Fruit fly (Drosophila melanogaster): ENCODE data around the gene CG11997.
A peak's percentile ranks its signal among the peaks of the same experiment; 100 is the strongest.

CG11997 gene

DNA sequence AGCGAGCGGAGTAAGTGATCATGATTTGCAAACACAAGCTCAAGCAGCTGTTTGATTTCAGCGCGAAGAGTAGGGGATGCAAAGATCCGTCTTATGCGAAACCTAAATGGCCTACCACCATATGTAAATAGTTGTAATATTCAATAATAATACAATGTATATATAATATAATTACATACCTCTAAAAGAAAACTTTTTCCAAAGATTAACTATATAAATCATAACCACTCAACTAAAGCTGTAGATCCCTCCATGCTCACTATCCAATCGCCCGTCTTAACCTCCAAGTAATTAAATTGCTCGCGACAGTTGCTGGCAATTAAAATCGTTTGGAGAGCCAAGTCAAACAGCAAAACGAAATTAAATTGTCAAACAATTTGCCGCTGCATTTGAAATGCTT lies 50.0 kb downstream of the CG11997 start:
- TF ChIP-seq CG13204 (GFP tag; optimal IDR thresholded peaks at IDR 0.05) (no peak), Snoo (tag; optimal IDR thresholded peaks at IDR 0.05) (peak; percentile 80), Pif1A (GFP tag; optimal IDR thresholded peaks at IDR 0.05) (peak; percentile 82), gl (tag; optimal IDR thresholded peaks at IDR 0.05) (peak; percentile 51), CG10348 (GFP tag; IDR thresholded peaks at IDR 0.05) (peak; percentile 88), D1 (tag; optimal IDR thresholded peaks at IDR 0.05) (peak; percentile 53), CG15710 (tag; optimal IDR thresholded peaks at IDR 0.05) (peak; percentile 82), CG32121 (GFP tag; IDR thresholded peaks at IDR 0.05) (peak; percentile 95), CG34367 (tag; optimal IDR thresholded peaks at IDR 0.05) (peak; percentile 76), EcR (GFP tag; optimal IDR thresholded peaks at IDR 0.05) (no peak), CG17806 (tag; optimal IDR thresholded peaks at IDR 0.05) (peak; percentile 88), CG8301 (tag; optimal IDR thresholded peaks at IDR 0.05) (peak; percentile 83), Ets98B (GFP tag; IDR thresholded peaks at IDR 0.05) (peak; percentile 94), CG4496 (GFP tag; IDR thresholded peaks at IDR 0.05) (peak; percentile 94), fd96Ca (GFP tag; IDR thresholded peaks at IDR 0.05) (peak; percentile 88), Pif1B (GFP tag; optimal IDR thresholded peaks at IDR 0.05) (peak; percentile 81), CG8159 (tag; optimal IDR thresholded peaks at IDR 0.05) (peak; percentile 87), CG9948 (tag; optimal IDR thresholded peaks at IDR 0.05) (peak; percentile 84), CG12605 (GFP tag; IDR thresholded peaks at IDR 0.05) (peak; percentile 91), CG14655 (GFP tag; optimal IDR thresholded peaks at IDR 0.05) (peak; percentile 91), rn (GFP tag; IDR thresholded peaks at IDR 0.05) (peak; percentile 84)

- TF ChIP-seq CG8301 (tag; optimal IDR thresholded peaks at IDR 0.05) (peak; percentile 69), Pif1B (GFP tag; optimal IDR thresholded peaks at IDR 0.05) (no peak), CG9948 (tag; optimal IDR thresholded peaks at IDR 0.05) (no peak), D1 (tag; optimal IDR thresholded peaks at IDR 0.05) (no peak), Snoo (tag; optimal IDR thresholded peaks at IDR 0.05) (no peak), Pif1A (GFP tag; optimal IDR thresholded peaks at IDR 0.05) (no peak), CG13204 (GFP tag; optimal IDR thresholded peaks at IDR 0.05) (no peak), CG14655 (GFP tag; optimal IDR thresholded peaks at IDR 0.05) (peak; percentile 51), gl (tag; optimal IDR thresholded peaks at IDR 0.05) (no peak), rn (GFP tag; IDR thresholded peaks at IDR 0.05) (no peak), Ets98B (GFP tag; IDR thresholded peaks at IDR 0.05) (peak; percentile 34; the same call in 1 of the 2 replicates), CG8159 (tag; optimal IDR thresholded peaks at IDR 0.05) (no peak), CG4496 (GFP tag; IDR thresholded peaks at IDR 0.05) (peak; percentile 77), CG15710 (tag; optimal IDR thresholded peaks at IDR 0.05) (no peak), fd96Ca (GFP tag; IDR thresholded peaks at IDR 0.05) (peak; percentile 39; the same call in 1 of the 3 replicates), CG34367 (tag; optimal IDR thresholded peaks at IDR 0.05) (no peak), CG12605 (GFP tag; IDR thresholded peaks at IDR 0.05) (no peak), CG32121 (GFP tag; IDR thresholded peaks at IDR 0.05) (0 out of 2 replicates have a peak, but pooled peaks have one; percentile 34), CG10348 (GFP tag; IDR thresholded peaks at IDR 0.05) (no peak), CG17806 (tag; optimal IDR thresholded peaks at IDR 0.05) (no peak), EcR (GFP tag; optimal IDR thresholded peaks at IDR 0.05) (no peak)
These were observed 50.6 kb downstream of the CG11997 start for dm6 chr3R:9227944-9228343.

All from whole organism, pupa.